Fruit fly (Drosophila melanogaster) Kc167 (cell line): ENCODE measurements around the gene KrT95D.

ENCODE experiments used
- Myc ChIP-seq: fragments of >200 bp; optimal IDR thresholded peaks from 2 replicates; lab custom pipeline; 2017; ENCODE audit warnings: missing external identifiers
- h ChIP-seq: fragments of >200 bp; optimal IDR thresholded peaks from 3 replicates; lab custom pipeline; 2018; ENCODE audit warnings: missing external identifiers
- psq ChIP-seq: fragments of >200 bp; optimal IDR thresholded peaks from 2 replicates; lab custom pipeline; 2017; ENCODE audit warnings: missing external identifiers
- ttk ChIP-seq: sonication (Bioruptor generic); optimal IDR thresholded peaks from 2 replicates; lab custom pipeline; 2017; ENCODE audit warnings: missing external identifiers

DNA sequence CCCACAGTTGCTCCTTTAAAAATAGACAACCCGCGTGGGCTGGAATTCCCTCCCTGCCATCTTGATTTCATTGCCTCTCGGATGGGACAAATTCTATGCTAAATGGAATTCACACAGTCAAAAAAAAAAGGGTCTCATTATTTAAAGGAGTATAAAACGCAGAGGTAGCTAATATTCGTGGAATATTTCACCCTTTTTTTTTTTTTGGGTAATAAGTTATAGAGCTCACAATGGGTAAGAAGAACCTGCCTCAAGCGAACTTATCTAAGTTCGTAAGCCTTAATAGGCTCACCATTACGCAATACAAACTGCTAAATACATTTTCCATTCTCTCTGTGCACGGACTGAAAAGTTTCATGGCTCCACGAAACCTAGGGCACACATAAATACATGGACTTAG, 42.1 kb upstream of the KrT95D start:
- TF ChIP-seq ttk (no peak), Myc (lab: Kevin White, UChicago) (no peak), h (lab: Kevin White, UChicago) (no peak), psq (lab: Kevin White, UChicago) (no peak)
